Worm (Caenorhabditis elegans) whole organism, midembryonic: ENCODE results near the gene Y70C5A.4.
"Not testable (repeated sequence)": the region's sequence is repeated elsewhere in the genome, so short reads cannot be mapped to it uniquely, and the experiment has no call there.

Experiments used
- T22C8.4 ChIP-seq: fragments of 200-800 bp; sonication (Bioruptor generic); IDR thresholded peaks from 2 replicates; pipeline ENCODE4 v1.3.6; 2022; ENCODE audit warnings: missing genetic modification characterization, missing compliant biosample characterization
- cog-1 ChIP-seq: sonication (generic microtip); optimal IDR thresholded peaks from 2 replicates; lab custom pipeline; 2016; ENCODE audit warnings: missing genetic modification characterization, missing compliant biosample characterization
- flt-1 ChIP-seq: fragments of 200-800 bp; sonication (Bioruptor generic); IDR thresholded peaks from 2 replicates; pipeline ENCODE4 v1.3.6; 2022; ENCODE audit warnings: missing genetic modification characterization, missing compliant biosample characterization
- klf-2 ChIP-seq: fragments of 200-800 bp; sonication (Bioruptor generic); conservative IDR thresholded peaks from 2 replicates; pipeline ENCODE4 v1.3.6; 2022; ENCODE audit warnings: missing genetic modification reagents, missing genetic modification characterization, missing compliant biosample characterization
- med-1 ChIP-seq: sonication (generic microtip); optimal IDR thresholded peaks from 2 replicates; lab custom pipeline; 2017; ENCODE audit warnings: missing genetic modification characterization, mild to moderate bottlenecking, missing compliant biosample characterization, antibody characterized with exemption, missing genetic modification reagents; ENCODE audit not compliant: insufficient read depth
- ref-1 ChIP-seq: fragments of 200-800 bp; sonication (Bioruptor generic); conservative IDR thresholded peaks from 2 replicates; pipeline ENCODE4 v1.3.6; 2022; ENCODE audit warnings: missing genetic modification reagents, missing genetic modification characterization, missing compliant biosample characterization
- tab-1 ChIP-seq: fragments of 200-800 bp; sonication (Bioruptor generic); IDR thresholded peaks from 2 replicates; pipeline ENCODE4 v1.3.6; 2022; ENCODE audit warnings: missing genetic modification characterization, missing compliant biosample characterization
- ztf-29 ChIP-seq: fragments of 200-800 bp; sonication (Bioruptor generic); IDR thresholded peaks from 2 replicates; pipeline ENCODE4 v1.3.6; 2022; ENCODE audit warnings: missing genetic modification reagents, missing genetic modification characterization, missing compliant biosample characterization

ce11 chrV:16654242-16654641, 36.7 kb downstream of the Y70C5A.4 start, which contains the start of gene W06G6.15:
- TF ChIP-seq med-1 (GFP tag; lab: Kevin White, UChicago); klf-2 (GFP tag; lab: Robert Waterston, UW); cog-1 (tag; lab: Kevin White, UChicago); ztf-29 (GFP tag; lab: Robert Waterston, UW); flt-1; T22C8.4 (GFP tag; lab: Robert Waterston, UW); ref-1 (GFP tag; lab: Robert Waterston, UW); tab-1 (GFP tag; lab: Robert Waterston, UW): not testable (repeated sequence)
